Worm (Caenorhabditis elegans): Measurements from ENCODE around the gene rde-8.

- TF ChIP-seq med-1 (GFP tag; optimal IDR thresholded peaks at IDR 0.05; ENCODE audit: insufficient read depth): no peak
- no peak for TF ChIP-seq klf-2 (GFP tag; conservative IDR thresholded peaks at IDR 0.05)
- no peak for TF ChIP-seq cog-1 (tag; optimal IDR thresholded peaks at IDR 0.05)
These were observed 11.5 kb upstream of the rde-8 start, which contains the start of gene nas-8 for ce11 chrIV:7114599-7114998.
